Fruit fly (Drosophila melanogaster) whole organism, adult: ENCODE measurements around the gene pim.

Source experiments
- CG14711 ChIP-seq: fragments of 200-800 bp; sonication (Bioruptor generic); optimal IDR thresholded peaks from 2 replicates; lab custom pipeline; 2018; ENCODE audit warnings: missing biosample characterization, mild to moderate bottlenecking, missing genetic modification characterization, moderate library complexity
- CG1620 ChIP-seq: fragments of 200-800 bp; sonication (Bioruptor generic); optimal IDR thresholded peaks from 2 replicates; lab custom pipeline; 2016; ENCODE audit warnings: missing biosample characterization, missing genetic modification characterization
- CG7045 ChIP-seq: fragments of 200-800 bp; sonication (Bioruptor generic); optimal IDR thresholded peaks from 2 replicates; lab custom pipeline; 2017; ENCODE audit warnings: missing biosample characterization, mild to moderate bottlenecking, missing genetic modification characterization

DNA sequence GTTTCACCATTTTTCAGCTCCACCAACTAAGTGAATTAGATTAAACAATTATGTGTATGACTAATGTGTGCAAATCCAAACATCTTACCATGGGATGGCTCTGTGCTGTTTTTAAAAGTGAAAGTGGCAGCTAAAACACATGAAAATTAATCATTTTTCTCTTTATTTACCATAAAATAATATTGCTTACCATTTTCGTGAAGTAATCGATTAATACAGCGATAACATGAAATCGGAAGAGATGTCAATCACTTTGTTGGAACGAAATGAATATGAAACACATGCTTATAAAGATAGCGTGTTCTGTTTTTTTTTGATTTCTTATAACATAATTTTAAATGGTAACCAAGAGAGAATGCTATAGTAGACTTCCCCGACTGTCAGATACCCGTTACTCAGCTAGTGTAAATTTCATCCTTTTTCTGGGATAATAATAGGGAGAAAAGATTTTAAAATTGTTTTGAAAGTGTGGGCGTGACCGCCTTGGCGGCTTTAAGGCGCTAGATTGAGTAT lies 41.1 kb downstream of the pim start:
- TF ChIP-seq CG1620 (GFP tag; lab: Kevin White, UChicago) (no peak), CG14711 (no peak), CG7045 (GFP tag; lab: Kevin White, UChicago) (no peak)
